Fruit fly (Drosophila melanogaster) whole organism, embryonic: ENCODE data around the gene CG34357.

Source experiments
- Atf-2 ChIP-seq: fragments of 200-800 bp; sonication (Bioruptor generic); optimal IDR thresholded peaks from 2 replicates; lab custom pipeline; 2016; ENCODE audit warnings: missing biosample characterization, missing genetic modification characterization
- Atf6 ChIP-seq: fragments of 200-800 bp; sonication (Bioruptor generic); IDR thresholded peaks from 2 replicates; pipeline ENCODE4 v1.3.6; 2022; ENCODE audit warnings: missing biosample characterization, missing genetic modification characterization
- Bgb ChIP-seq: fragments of 200-800 bp; sonication (Bioruptor generic); IDR thresholded peaks from 2 replicates; pipeline ENCODE4 v1.3.6; 2022; ENCODE audit warnings: missing biosample characterization, missing genetic modification characterization; ENCODE audit not compliant: partially characterized antibody
- C15 ChIP-seq: fragments of 200-800 bp; sonication (Bioruptor generic); IDR thresholded peaks from 3 replicates; pipeline ENCODE4 v1.3.6; 2022; ENCODE audit warnings: missing biosample characterization, missing genetic modification characterization
- CG10209 ChIP-seq: fragments of 200-800 bp; sonication (Bioruptor generic); optimal IDR thresholded peaks from 3 replicates; lab custom pipeline; 2017; ENCODE audit warnings: missing biosample characterization, mild to moderate bottlenecking, missing genetic modification characterization, missing genetic modification reagents
- CG10543 ChIP-seq: fragments of 200-800 bp; sonication (Bioruptor generic); optimal IDR thresholded peaks from 3 replicates; lab custom pipeline; 2017; ENCODE audit warnings: missing biosample characterization, mild to moderate bottlenecking, missing genetic modification characterization, moderate library complexity
- CG12071 ChIP-seq: fragments of 200-800 bp; sonication (Bioruptor generic); optimal IDR thresholded peaks from 3 replicates; lab custom pipeline; 2018; ENCODE audit warnings: missing biosample characterization, mild to moderate bottlenecking, missing genetic modification characterization
- CG13296 ChIP-seq: fragments of 200-800 bp; sonication (Bioruptor generic); optimal IDR thresholded peaks from 3 replicates; lab custom pipeline; 2018; ENCODE audit warnings: missing biosample characterization, mild to moderate bottlenecking, missing genetic modification characterization
- CG13894 ChIP-seq: fragments of 200-800 bp; sonication (Bioruptor generic); optimal IDR thresholded peaks from 3 replicates; lab custom pipeline; 2018; ENCODE audit warnings: missing biosample characterization, mild to moderate bottlenecking, missing genetic modification characterization, moderate library complexity
- CG15479 ChIP-seq: fragments of 200-800 bp; sonication (Bioruptor generic); optimal IDR thresholded peaks from 3 replicates; lab custom pipeline; 2019; ENCODE audit warnings: missing biosample characterization, mild to moderate bottlenecking, missing genetic modification characterization, moderate library complexity
- CG15601 ChIP-seq: fragments of 200-800 bp; sonication (Bioruptor generic); optimal IDR thresholded peaks from 3 replicates; lab custom pipeline; 2019; ENCODE audit warnings: missing biosample characterization, mild to moderate bottlenecking, missing genetic modification characterization, moderate library complexity
- CG16813 ChIP-seq: fragments of 200-800 bp; sonication (Bioruptor generic); IDR thresholded peaks from 3 replicates; pipeline ENCODE4 v1.3.6; 2022; ENCODE audit warnings: missing biosample characterization, missing genetic modification characterization; ENCODE audit not compliant: partially characterized antibody
- CG17328 ChIP-seq: fragments of 200-800 bp; sonication (Bioruptor generic); IDR thresholded peaks from 2 replicates; pipeline ENCODE4 v1.3.6; 2022; ENCODE audit warnings: missing biosample characterization, missing genetic modification characterization
- CG17568 ChIP-seq: fragments of 200-800 bp; sonication (Bioruptor generic); optimal IDR thresholded peaks from 2 replicates; lab custom pipeline; 2018; ENCODE audit warnings: missing biosample characterization, mild to moderate bottlenecking, missing genetic modification characterization, moderate library complexity
- CG2116 ChIP-seq: fragments of 200-800 bp; sonication (Bioruptor generic); optimal IDR thresholded peaks from 3 replicates; lab custom pipeline; 2018; ENCODE audit warnings: missing biosample characterization, mild to moderate bottlenecking, missing genetic modification characterization
- CG34422 ChIP-seq: fragments of 200-800 bp; sonication (Bioruptor generic); IDR thresholded peaks from 3 replicates; pipeline ENCODE4 v1.3.6; 2022; ENCODE audit warnings: missing biosample characterization, missing genetic modification characterization
- CG4360 ChIP-seq: fragments of 200-800 bp; sonication (Bioruptor generic); IDR thresholded peaks from 2 replicates; pipeline ENCODE4 v1.3.6; 2022; ENCODE audit warnings: missing biosample characterization, missing genetic modification characterization
- CG8924 ChIP-seq: fragments of 200-800 bp; optimal IDR thresholded peaks from 3 replicates; lab custom pipeline; 2019; ENCODE audit warnings: missing biosample characterization, mild to moderate bottlenecking, missing genetic modification characterization, moderate library complexity
- CHES-1-like ChIP-seq: fragments of 200-800 bp; sonication (Bioruptor generic); optimal IDR thresholded peaks from 2 replicates; lab custom pipeline; 2016; ENCODE audit warnings: missing biosample characterization, missing genetic modification characterization
- CTCF ChIP-seq: fragments of 200-800 bp; sonication (Bioruptor generic); optimal IDR thresholded peaks from 2 replicates; lab custom pipeline; 2017; ENCODE audit warnings: missing biosample characterization, mild to moderate bottlenecking, missing genetic modification characterization, moderate library complexity
- Dbx ChIP-seq: fragments of 200-800 bp; sonication (Bioruptor generic); IDR thresholded peaks from 3 replicates; pipeline ENCODE4 v1.3.6; 2022; ENCODE audit warnings: missing biosample characterization, missing genetic modification characterization
- Deaf1 ChIP-seq: fragments of 200-800 bp; optimal IDR thresholded peaks from 3 replicates; lab custom pipeline; 2019; ENCODE audit warnings: missing biosample characterization, mild to moderate bottlenecking, missing genetic modification characterization, moderate library complexity
- HLH4C ChIP-seq: fragments of 200-800 bp; sonication (Bioruptor generic); IDR thresholded peaks from 3 replicates; pipeline ENCODE4 v1.3.6; 2022; ENCODE audit warnings: missing biosample characterization, missing genetic modification characterization; ENCODE audit not compliant: partially characterized antibody
- HLHmδ ChIP-seq: fragments of 200-800 bp; sonication (Bioruptor generic); optimal IDR thresholded peaks from 2 replicates; lab custom pipeline; 2018; ENCODE audit warnings: missing biosample characterization, mild to moderate bottlenecking, missing genetic modification characterization, moderate library complexity
- Lpt ChIP-seq: fragments of >200 bp; optimal IDR thresholded peaks from 2 replicates; lab custom pipeline; 2018; ENCODE audit warnings: missing biosample characterization, missing genetic modification characterization
- NC2β ChIP-seq: fragments of 200-800 bp; sonication (Bioruptor generic); optimal IDR thresholded peaks from 2 replicates; lab custom pipeline; 2016; ENCODE audit warnings: missing biosample characterization, missing genetic modification characterization
- Opbp ChIP-seq: fragments of 200-800 bp; sonication (Bioruptor generic); IDR thresholded peaks from 3 replicates; pipeline ENCODE4 v1.3.6; 2022; ENCODE audit warnings: missing biosample characterization, missing genetic modification characterization; ENCODE audit not compliant: partially characterized antibody
- Taf1 ChIP-seq: fragments of 200-800 bp; sonication (Bioruptor generic); IDR thresholded peaks from 2 replicates; pipeline ENCODE4 v1.3.6; 2022; ENCODE audit warnings: missing biosample characterization, missing genetic modification characterization
- Trl ChIP-seq, 3 experiments: fragments of >200 bp in 2 of 3; fragments of 200-800 bp in 1 of 3; sonication (Bioruptor generic) in 1 of 3; optimal IDR thresholded peaks; 2 replicates in 1 of 3; 3 replicates in 2 of 3; lab custom pipeline; 2016 to 2017; ENCODE audit warnings: missing biosample characterization in 1 of 3, missing genetic modification characterization in 1 of 3
- ac ChIP-seq: fragments of 200-800 bp; sonication (Bioruptor generic); optimal IDR thresholded peaks from 3 replicates; lab custom pipeline; 2017; ENCODE audit warnings: missing biosample characterization, mild to moderate bottlenecking, missing genetic modification characterization
- ci ChIP-seq: fragments of 200-800 bp; sonication (Bioruptor generic); IDR thresholded peaks from 3 replicates; pipeline ENCODE4 v1.3.6; 2022; ENCODE audit warnings: missing biosample characterization, missing genetic modification characterization
- eyg ChIP-seq: fragments of 200-800 bp; sonication (Bioruptor generic); optimal IDR thresholded peaks from 3 replicates; lab custom pipeline; 2016; ENCODE audit warnings: missing biosample characterization, missing genetic modification characterization
- grau ChIP-seq: fragments of 200-800 bp; optimal IDR thresholded peaks from 3 replicates; lab custom pipeline; 2019; ENCODE audit warnings: missing biosample characterization, mild to moderate bottlenecking, missing genetic modification characterization, moderate library complexity
- h ChIP-seq: fragments of >200 bp; optimal IDR thresholded peaks from 2 replicates; lab custom pipeline; 2017
- her ChIP-seq: fragments of 200-800 bp; sonication (Bioruptor generic); optimal IDR thresholded peaks from 2 replicates; lab custom pipeline; 2016; ENCODE audit warnings: missing biosample characterization, missing genetic modification characterization
- jumu ChIP-seq: fragments of 200-800 bp; sonication (Bioruptor generic); optimal IDR thresholded peaks from 3 replicates; lab custom pipeline; 2016; ENCODE audit warnings: missing biosample characterization, missing genetic modification characterization
- pros ChIP-seq: fragments of 200-800 bp; sonication (Bioruptor generic); optimal IDR thresholded peaks from 3 replicates; lab custom pipeline; 2019; ENCODE audit warnings: missing biosample characterization, mild to moderate bottlenecking, missing genetic modification characterization, moderate library complexity
- scrt ChIP-seq: fragments of 200-800 bp; sonication (Bioruptor generic); optimal IDR thresholded peaks from 2 replicates; lab custom pipeline; 2018; ENCODE audit warnings: missing biosample characterization, mild to moderate bottlenecking, missing genetic modification characterization, moderate library complexity
- sd ChIP-seq: fragments of 200-800 bp; sonication (Bioruptor generic); optimal IDR thresholded peaks from 3 replicates; lab custom pipeline; 2018; ENCODE audit warnings: missing biosample characterization, mild to moderate bottlenecking, missing genetic modification characterization, moderate library complexity
- sna ChIP-seq: fragments of 200-800 bp; sonication (Bioruptor generic); IDR thresholded peaks from 2 replicates; pipeline ENCODE4 v1.3.6; 2022; ENCODE audit warnings: missing biosample characterization, missing genetic modification characterization; ENCODE audit not compliant: partially characterized antibody
- stc ChIP-seq: fragments of 200-800 bp; sonication (Bioruptor generic); IDR thresholded peaks from 2 replicates; pipeline ENCODE4 v1.3.6; 2022; ENCODE audit warnings: missing biosample characterization, missing genetic modification characterization
- tx ChIP-seq: fragments of 200-800 bp; sonication (Bioruptor generic); optimal IDR thresholded peaks from 2 replicates; lab custom pipeline; 2016; ENCODE audit warnings: missing biosample characterization, missing genetic modification characterization
- wek ChIP-seq: fragments of 200-800 bp; sonication (Bioruptor generic); optimal IDR thresholded peaks from 3 replicates; lab custom pipeline; 2018; ENCODE audit warnings: missing biosample characterization, mild to moderate bottlenecking, missing genetic modification characterization, moderate library complexity
- z ChIP-seq: fragments of 200-800 bp; sonication (Bioruptor generic); IDR thresholded peaks from 3 replicates; pipeline ENCODE4 v1.3.6; 2022; ENCODE audit warnings: missing biosample characterization, missing genetic modification characterization
- zen ChIP-seq: fragments of 200-800 bp; sonication (Bioruptor generic); optimal IDR thresholded peaks from 3 replicates; lab custom pipeline; 2018; ENCODE audit warnings: missing biosample characterization, mild to moderate bottlenecking, missing genetic modification characterization, moderate library complexity
- zen2 ChIP-seq: fragments of 200-800 bp; sonication (Bioruptor generic); IDR thresholded peaks from 3 replicates; pipeline ENCODE4 v1.3.6; 2022; ENCODE audit warnings: missing biosample characterization, missing genetic modification characterization; ENCODE audit not compliant: partially characterized antibody
- zf30C ChIP-seq: fragments of 200-800 bp; sonication (Bioruptor generic); optimal IDR thresholded peaks from 3 replicates; lab custom pipeline; 2018; ENCODE audit warnings: missing biosample characterization, mild to moderate bottlenecking, missing genetic modification characterization
- zfh1 ChIP-seq: fragments of 200-800 bp; sonication (Bioruptor generic); IDR thresholded peaks from 3 replicates; pipeline ENCODE4 v1.3.6; 2022; ENCODE audit warnings: missing biosample characterization, missing genetic modification characterization

Gene CG34357

DNA sequence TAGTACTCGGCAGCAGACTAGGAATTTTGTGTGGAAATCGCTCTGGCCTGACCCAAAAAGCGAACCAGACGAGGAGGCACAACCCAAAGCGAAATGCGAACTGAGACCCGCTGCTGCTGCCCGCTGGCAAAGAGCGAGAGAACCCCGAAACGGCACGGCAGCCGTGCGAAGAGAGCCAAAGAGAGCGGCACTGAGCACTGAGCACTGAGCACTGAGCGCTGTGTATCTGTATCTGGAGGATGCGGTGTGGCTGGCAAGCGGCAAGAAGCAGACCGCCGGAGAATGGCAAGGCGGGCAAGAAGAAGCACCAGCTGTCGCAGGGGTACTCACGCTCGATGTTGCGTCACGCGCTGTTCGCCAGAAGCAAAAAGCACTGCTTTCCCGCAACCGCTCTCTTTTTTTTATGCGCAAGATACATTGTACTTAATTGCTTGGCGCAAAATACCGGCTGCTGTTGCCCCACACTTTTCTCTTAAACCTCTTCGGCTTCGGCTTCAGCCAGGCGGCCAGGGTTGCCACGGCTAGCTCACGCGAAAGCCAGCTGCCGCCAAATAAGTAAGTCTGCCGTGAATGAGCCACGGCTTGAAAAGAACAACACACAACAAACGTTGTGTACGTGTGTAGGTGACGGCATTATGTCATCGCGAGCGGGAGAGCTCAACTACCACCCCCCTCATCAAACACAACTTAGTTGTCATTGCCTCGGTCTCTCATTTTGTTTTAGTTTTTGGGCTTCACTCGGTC is 104.5 kb downstream of the CG34357 start (continued):
- TF ChIP-seq zfh1 (GFP tag; lab: Robert Waterston, UW), result 0 out of 3 replicates have a peak, but pooled peaks have one; percentile 15
- TF ChIP-seq HLHmδ (GFP tag; lab: Kevin White, UChicago), result peak; percentile 93
- TF ChIP-seq grau, result no peak
- peak; percentile 52; the same call in 1 of the 2 replicates for TF ChIP-seq CG4360 (GFP tag; lab: Robert Waterston, UW)
- no peak for TF ChIP-seq CG10209 (GFP tag; lab: Kevin White, UChicago)
- TF ChIP-seq Atf-2, result no peak
- TF ChIP-seq zen (tag; lab: Kevin White, UChicago), result peak; percentile 32
- peak; percentile 60 for TF ChIP-seq CG13894
- peak; percentile 25 for TF ChIP-seq NC2β (GFP tag; lab: Kevin White, UChicago)
- TF ChIP-seq zen2 (GFP tag; lab: Robert Waterston, UW), result peak; percentile 50; the same call in 2 of the 3 replicates
- peak; percentile 10 for TF ChIP-seq her (GFP tag; lab: Kevin White, UChicago)
- TF ChIP-seq eyg (GFP tag; lab: Kevin White, UChicago), result peak; percentile 2
- TF ChIP-seq Atf6 (GFP tag; lab: Robert Waterston, UW), result peak; percentile 27; the same call in 1 of the 2 replicates
- no peak for TF ChIP-seq Taf1 (GFP tag; lab: Robert Waterston, UW)
- TF ChIP-seq CTCF (GFP tag; lab: Kevin White, UChicago), result no peak
- TF ChIP-seq CG2116, result peak; percentile 33
- peak; percentile 52; the same call in 1 of the 3 replicates for TF ChIP-seq Opbp
- peak; percentile 47 for TF ChIP-seq scrt (GFP tag; lab: Kevin White, UChicago)
- TF ChIP-seq HLH4C, result peak; percentile 54; the same call in 2 of the 3 replicates
- TF ChIP-seq tx (GFP tag; lab: Kevin White, UChicago), result no peak
- TF ChIP-seq Bgb (GFP tag; lab: Robert Waterston, UW), result peak; percentile 47; the same call in 1 of the 2 replicates
- peak; percentile 76 for TF ChIP-seq Lpt (GFP tag; lab: Kevin White, UChicago)
- peak; percentile 50; the same call in 1 of the 2 replicates for TF ChIP-seq CG17328 (GFP tag; lab: Robert Waterston, UW)
- peak; percentile 1 for TF ChIP-seq CHES-1-like
- TF ChIP-seq Deaf1, result peak; percentile 64
- TF ChIP-seq zf30C, result no peak
- TF ChIP-seq Trl (optimal IDR thresholded peaks at IDR 0.05; lab: Kevin White, UChicago), result peak; percentile 98 to 99
- peak; percentile 74 for TF ChIP-seq Trl (GFP tag; optimal IDR thresholded peaks at IDR 0.05; lab: Kevin White, UChicago)
- TF ChIP-seq jumu (GFP tag; lab: Kevin White, UChicago), result peak; percentile 40
- 0 out of 2 replicates have a peak, but pooled peaks have one; percentile 26 for TF ChIP-seq sna (GFP tag; lab: Robert Waterston, UW)
- peak; percentile 35 for TF ChIP-seq CG12071 (GFP tag; lab: Kevin White, UChicago)
- TF ChIP-seq CG13296 (GFP tag; lab: Kevin White, UChicago), result peak; percentile 0
- no peak; the same call in 2 of the 3 replicates for TF ChIP-seq C15 (GFP tag; lab: Robert Waterston, UW)
- peak; percentile 59; the same call in 2 of the 3 replicates for TF ChIP-seq Dbx (GFP tag; lab: Robert Waterston, UW)
- peak; percentile 70 for TF ChIP-seq CG10543 (GFP tag; lab: Kevin White, UChicago)
- peak; percentile 41; the same call in 1 of the 2 replicates for TF ChIP-seq stc (GFP tag; lab: Robert Waterston, UW)
- TF ChIP-seq ci, result peak; percentile 79; the same call in 2 of the 3 replicates
- TF ChIP-seq ac (GFP tag; lab: Kevin White, UChicago), result peak; percentile 78
- peak; percentile 44 for TF ChIP-seq wek (GFP tag; lab: Kevin White, UChicago)
- TF ChIP-seq h (lab: Kevin White, UChicago), result no peak
- TF ChIP-seq CG15479 (GFP tag; lab: Kevin White, UChicago), result peak; percentile 92
- 0 out of 3 replicates have a peak, but pooled peaks have one; percentile 5 for TF ChIP-seq z
- 0 out of 3 replicates have a peak, but pooled peaks have one; percentile 10 for TF ChIP-seq CG16813 (GFP tag; lab: Robert Waterston, UW)
- TF ChIP-seq CG8924, result peak; percentile 18
- peak; percentile 66 for TF ChIP-seq CG17568 (GFP tag; lab: Kevin White, UChicago)
- peak; percentile 75; the same call in 1 of the 3 replicates for TF ChIP-seq CG34422 (GFP tag; lab: Robert Waterston, UW)
- peak; percentile 52 for TF ChIP-seq sd
- peak; percentile 93 for TF ChIP-seq pros (GFP tag; lab: Kevin White, UChicago)
- TF ChIP-seq CG15601, result peak; percentile 38
